Fruit fly (Drosophila melanogaster) whole organism, prepupa: ENCODE results near the gene CG31917.

Experiments
- Blimp-1 ChIP-seq: fragments of 200-800 bp; sonication (Bioruptor generic); optimal IDR thresholded peaks from 3 replicates; lab custom pipeline; 2017; ENCODE audit warnings: missing biosample characterization, missing genetic modification characterization, mild to moderate bottlenecking, moderate library complexity, missing genetic modification reagents
- CG10631 ChIP-seq: fragments of 200-800 bp; sonication (Bioruptor generic); optimal IDR thresholded peaks from 2 replicates; lab custom pipeline; 2016; ENCODE audit warnings: missing biosample characterization, missing genetic modification characterization
- CG10669 ChIP-seq: fragments of 200-800 bp; sonication (Bioruptor generic); optimal IDR thresholded peaks from 3 replicates; lab custom pipeline; 2018; ENCODE audit warnings: missing biosample characterization, mild to moderate bottlenecking, missing genetic modification characterization, moderate library complexity
- CG11762 ChIP-seq: fragments of 200-800 bp; sonication (Bioruptor generic); optimal IDR thresholded peaks from 3 replicates; lab custom pipeline; 2016; ENCODE audit warnings: missing biosample characterization, missing genetic modification characterization; ENCODE audit not compliant: insufficient read depth
- CG11902 ChIP-seq: fragments of 200-800 bp; sonication (Bioruptor generic); optimal IDR thresholded peaks from 3 replicates; lab custom pipeline; 2016; ENCODE audit warnings: missing biosample characterization, missing genetic modification characterization
- CG15336 ChIP-seq: fragments of 200-800 bp; sonication (Bioruptor generic); IDR thresholded peaks from 2 replicates; pipeline ENCODE4 v1.3.6; 2022; ENCODE audit warnings: missing biosample characterization, missing genetic modification characterization
- CG1621 ChIP-seq: fragments of 200-800 bp; sonication (Bioruptor generic); optimal IDR thresholded peaks from 3 replicates; lab custom pipeline; 2018; ENCODE audit warnings: missing biosample characterization, mild to moderate bottlenecking, missing genetic modification characterization
- CG16779 ChIP-seq: fragments of 200-800 bp; sonication (Bioruptor generic); optimal IDR thresholded peaks from 3 replicates; lab custom pipeline; 2017; ENCODE audit warnings: missing biosample characterization, mild to moderate bottlenecking, missing genetic modification characterization
- CG3032 ChIP-seq: fragments of 200-800 bp; optimal IDR thresholded peaks from 2 replicates; lab custom pipeline; 2019; ENCODE audit warnings: missing biosample characterization, mild to moderate bottlenecking, missing genetic modification characterization, moderate library complexity
- CG32006 ChIP-seq: fragments of 200-800 bp; sonication (Bioruptor generic); optimal IDR thresholded peaks from 3 replicates; lab custom pipeline; 2017; ENCODE audit warnings: missing biosample characterization, mild to moderate bottlenecking, missing genetic modification characterization
- CG34406 ChIP-seq: fragments of 200-800 bp; sonication (Bioruptor generic); optimal IDR thresholded peaks from 3 replicates; lab custom pipeline; 2016; ENCODE audit warnings: missing biosample characterization, missing genetic modification characterization
- CG4318 ChIP-seq: fragments of 200-800 bp; sonication (Bioruptor generic); optimal IDR thresholded peaks from 3 replicates; lab custom pipeline; 2017; ENCODE audit warnings: missing biosample characterization, mild to moderate bottlenecking, missing genetic modification characterization
- CG6163 ChIP-seq: fragments of 200-800 bp; sonication (Bioruptor generic); IDR thresholded peaks from 3 replicates; pipeline ENCODE4 v1.3.6; 2022; ENCODE audit warnings: missing biosample characterization, missing genetic modification characterization
- CG6854 ChIP-seq: fragments of 200-800 bp; sonication (Bioruptor generic); optimal IDR thresholded peaks from 2 replicates; lab custom pipeline; 2017; ENCODE audit warnings: missing biosample characterization, mild to moderate bottlenecking, missing genetic modification characterization
- CG7368 ChIP-seq: fragments of 200-800 bp; sonication (Bioruptor generic); optimal IDR thresholded peaks from 3 replicates; lab custom pipeline; 2016; ENCODE audit warnings: missing biosample characterization, missing genetic modification characterization
- CG8119 ChIP-seq: fragments of 200-800 bp; sonication (Bioruptor generic); IDR thresholded peaks from 3 replicates; pipeline ENCODE4 v1.3.6; 2022; ENCODE audit warnings: missing biosample characterization, missing genetic modification characterization
- CG8632 ChIP-seq: fragments of 200-800 bp; sonication (Bioruptor generic); optimal IDR thresholded peaks from 3 replicates; lab custom pipeline; 2016; ENCODE audit warnings: missing biosample characterization, missing genetic modification characterization
- Eip75B ChIP-seq: fragments of 200-800 bp; sonication (Bioruptor generic); optimal IDR thresholded peaks from 3 replicates; lab custom pipeline; 2016; ENCODE audit warnings: missing biosample characterization, missing genetic modification characterization
- Eip78C ChIP-seq: fragments of 200-800 bp; sonication (Bioruptor generic); peaks from one replicate; lab custom pipeline; 2016; ENCODE audit warnings: missing biosample characterization, missing genetic modification characterization
- Ets21C ChIP-seq: fragments of 200-800 bp; sonication (Bioruptor generic); optimal IDR thresholded peaks from 3 replicates; lab custom pipeline; 2016; ENCODE audit warnings: missing biosample characterization, missing genetic modification characterization
- Hr4 ChIP-seq: fragments of 200-800 bp; sonication (Bioruptor generic); optimal IDR thresholded peaks from 3 replicates; lab custom pipeline; 2016; ENCODE audit warnings: missing biosample characterization, missing genetic modification characterization
- Lpt ChIP-seq: fragments of 200-800 bp; sonication (Bioruptor generic); optimal IDR thresholded peaks from 3 replicates; lab custom pipeline; 2016; ENCODE audit warnings: missing biosample characterization, missing genetic modification characterization
- OdsH ChIP-seq: fragments of 200-800 bp; sonication (Bioruptor generic); optimal IDR thresholded peaks from 3 replicates; lab custom pipeline; 2016; ENCODE audit warnings: missing biosample characterization, missing genetic modification characterization
- Sox102F ChIP-seq: fragments of 200-800 bp; sonication (Bioruptor generic); optimal IDR thresholded peaks from 2 replicates; lab custom pipeline; 2016; ENCODE audit warnings: missing biosample characterization, mild to moderate bottlenecking, missing genetic modification characterization
- Sox14 ChIP-seq: fragments of 200-800 bp; sonication (Bioruptor generic); optimal IDR thresholded peaks from 3 replicates; lab custom pipeline; 2016; ENCODE audit warnings: missing biosample characterization, missing genetic modification characterization
- acj6 ChIP-seq: fragments of 200-800 bp; sonication (Bioruptor generic); optimal IDR thresholded peaks from 3 replicates; lab custom pipeline; 2016; ENCODE audit warnings: missing biosample characterization, missing genetic modification characterization
- dsx ChIP-seq: fragments of 200-800 bp; optimal IDR thresholded peaks from 3 replicates; lab custom pipeline; 2019; ENCODE audit warnings: missing biosample characterization, mild to moderate bottlenecking, missing genetic modification characterization, moderate library complexity; ENCODE audit not compliant: poor library complexity, severe bottlenecking
- esn ChIP-seq: fragments of 200-800 bp; sonication (Bioruptor generic); optimal IDR thresholded peaks from 2 replicates; lab custom pipeline; 2016; ENCODE audit warnings: missing biosample characterization, mild to moderate bottlenecking, missing genetic modification characterization, moderate library complexity
- fd59A ChIP-seq: fragments of 200-800 bp; sonication (Bioruptor generic); optimal IDR thresholded peaks from 2 replicates; lab custom pipeline; 2017; ENCODE audit warnings: missing biosample characterization, mild to moderate bottlenecking, missing genetic modification characterization, missing genetic modification reagents
- fd85E ChIP-seq: fragments of 200-800 bp; sonication (Bioruptor generic); optimal IDR thresholded peaks from 3 replicates; lab custom pipeline; 2016; ENCODE audit warnings: missing biosample characterization, missing genetic modification characterization
- fkh ChIP-seq: fragments of 200-800 bp; sonication (Bioruptor generic); optimal IDR thresholded peaks from 3 replicates; lab custom pipeline; 2017; ENCODE audit warnings: missing biosample characterization, mild to moderate bottlenecking, missing genetic modification characterization, moderate library complexity
- lz ChIP-seq: fragments of 200-800 bp; sonication (Bioruptor generic); optimal IDR thresholded peaks from 3 replicates; lab custom pipeline; 2016; ENCODE audit warnings: missing biosample characterization, missing genetic modification characterization
- net ChIP-seq: fragments of 200-800 bp; sonication (Bioruptor generic); optimal IDR thresholded peaks from 3 replicates; lab custom pipeline; 2016; ENCODE audit warnings: missing biosample characterization, missing genetic modification characterization
- spab ChIP-seq: fragments of 200-800 bp; sonication (Bioruptor generic); optimal IDR thresholded peaks from 2 replicates; lab custom pipeline; 2017; ENCODE audit warnings: missing biosample characterization, mild to moderate bottlenecking, missing genetic modification characterization, missing genetic modification reagents
- ss ChIP-seq, 2 experiments: fragments of 200-800 bp; sonication (Bioruptor generic); optimal IDR thresholded peaks; 2 replicates in 1 of 2; 3 replicates in 1 of 2; lab custom pipeline; 2017 to 2018; ENCODE audit warnings: mild to moderate bottlenecking in 2 of 2, missing biosample characterization in 2 of 2, missing genetic modification characterization in 2 of 2, moderate library complexity in 1 of 2
- svp ChIP-seq: fragments of 200-800 bp; sonication (Bioruptor generic); peaks from one replicate; lab custom pipeline; 2016; ENCODE audit warnings: missing biosample characterization, missing genetic modification characterization
- topi ChIP-seq: fragments of 200-800 bp; sonication (Bioruptor generic); optimal IDR thresholded peaks from 3 replicates; lab custom pipeline; 2016; ENCODE audit warnings: missing biosample characterization, missing genetic modification characterization
- vri ChIP-seq: fragments of 200-800 bp; sonication (Bioruptor generic); optimal IDR thresholded peaks from 3 replicates; lab custom pipeline; 2016; ENCODE audit warnings: missing biosample characterization, mild to moderate bottlenecking, missing genetic modification characterization

CG31917 gene

DNA sequence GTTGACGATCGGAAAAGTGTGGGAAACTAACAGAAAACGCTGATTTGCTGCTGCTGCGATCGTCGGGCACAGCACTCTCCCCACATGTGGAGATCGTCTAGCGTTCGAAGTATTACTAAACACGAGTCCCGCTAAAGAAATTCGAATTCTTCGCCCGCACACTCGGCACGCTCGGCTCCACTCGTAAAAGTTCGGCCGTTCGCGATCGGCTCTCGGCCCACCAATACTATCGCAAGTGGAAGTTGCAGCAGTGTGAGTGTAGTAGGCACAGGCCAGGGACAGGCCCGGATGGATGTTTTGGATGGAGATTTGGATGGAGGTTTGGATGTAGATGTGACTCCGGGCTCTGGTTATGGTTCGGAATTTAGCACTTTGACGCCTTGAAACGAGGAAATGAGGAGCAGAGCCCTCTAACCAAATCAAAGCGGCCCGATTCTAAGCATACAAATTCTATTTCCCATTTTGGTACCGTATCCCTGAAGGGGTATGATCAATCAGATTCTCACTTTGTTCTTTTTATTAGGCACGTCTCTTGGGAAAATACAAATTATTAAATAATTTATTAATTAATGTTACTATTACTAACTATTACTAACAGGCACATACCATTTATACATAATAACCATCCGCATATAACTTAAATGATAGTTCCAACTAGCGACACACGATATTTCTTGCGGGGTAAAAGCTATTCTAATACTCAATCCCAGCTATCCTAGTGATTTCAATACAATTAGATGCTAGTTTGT, 16.9 kb upstream of the CG31917 start:
- TF ChIP-seq CG32006 (GFP tag; lab: Kevin White, UChicago) (no peak), CG15336 (GFP tag; lab: Robert Waterston, UW) (no peak), CG3032 (tag; lab: Kevin White, UChicago) (no peak), net (GFP tag; lab: Kevin White, UChicago) (no peak), svp (GFP tag; lab: Kevin White, UChicago) (peak; percentile 39), CG11902 (GFP tag; lab: Kevin White, UChicago) (no peak)

DNA sequence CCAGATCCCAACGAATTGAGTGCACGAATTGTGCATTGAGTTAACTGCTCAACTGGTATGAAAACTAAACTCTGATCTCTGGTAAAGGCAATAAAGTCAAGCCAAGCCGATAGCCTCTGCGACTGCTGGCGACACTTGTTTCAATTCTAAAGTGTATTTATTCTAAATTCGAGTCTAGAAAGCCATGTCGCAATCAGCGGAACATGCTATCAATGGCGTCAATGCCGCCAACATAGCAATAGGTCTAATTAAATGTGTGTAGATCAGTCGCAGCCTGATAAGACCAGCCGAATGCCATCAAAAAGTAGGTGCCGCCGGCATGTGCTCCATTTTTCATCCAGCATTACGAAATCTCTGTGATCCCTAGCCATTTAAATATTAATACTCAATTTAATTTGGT, 14.9 kb upstream of the CG31917 start:
- no peak for TF ChIP-seq acj6 (GFP tag; lab: Kevin White, UChicago)
- TF ChIP-seq net (GFP tag; lab: Kevin White, UChicago) = no peak
- no peak for TF ChIP-seq ss (GFP tag; optimal IDR thresholded peaks at IDR 0.05; lab: Kevin White, UChicago)
- no peak for TF ChIP-seq CG4318 (GFP tag; lab: Kevin White, UChicago)
- no peak for TF ChIP-seq fkh (GFP tag; lab: Kevin White, UChicago)
- TF ChIP-seq CG10631 (GFP tag; lab: Kevin White, UChicago) = no peak
- no peak for TF ChIP-seq Hr4 (GFP tag; lab: Kevin White, UChicago)
- no peak for TF ChIP-seq CG7368 (GFP tag; lab: Kevin White, UChicago)
- no peak for TF ChIP-seq CG8119 (GFP tag; lab: Robert Waterston, UW)
- no peak for TF ChIP-seq lz
- no peak for TF ChIP-seq CG1621
- no peak for TF ChIP-seq esn (GFP tag; lab: Kevin White, UChicago)
- no peak for TF ChIP-seq dsx (GFP tag; lab: Kevin White, UChicago)
- no peak for TF ChIP-seq CG11762 (GFP tag; lab: Kevin White, UChicago)

DNA sequence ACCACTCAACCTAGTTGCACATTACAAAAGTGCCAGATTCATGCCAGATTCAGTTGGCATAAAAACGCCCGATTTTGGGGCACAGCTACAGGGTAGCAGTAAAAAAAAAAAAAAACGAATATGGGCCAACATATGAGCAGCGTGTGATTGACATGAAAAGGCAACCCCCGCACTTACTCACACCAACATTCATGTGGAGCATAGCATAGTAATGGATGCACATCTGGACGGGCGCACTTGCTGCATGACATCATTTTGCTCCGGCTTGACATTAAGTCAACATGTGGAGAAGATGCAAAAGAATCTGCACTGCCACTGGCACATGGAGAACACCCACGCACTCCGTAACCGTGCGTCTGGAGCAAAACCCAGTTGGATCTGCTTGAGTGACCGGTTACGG, 12.0 kb upstream of the CG31917 start:
- TF ChIP-seq Blimp-1 (GFP tag; lab: Kevin White, UChicago) (no peak), svp (GFP tag; lab: Kevin White, UChicago) (peak; percentile 22)

DNA sequence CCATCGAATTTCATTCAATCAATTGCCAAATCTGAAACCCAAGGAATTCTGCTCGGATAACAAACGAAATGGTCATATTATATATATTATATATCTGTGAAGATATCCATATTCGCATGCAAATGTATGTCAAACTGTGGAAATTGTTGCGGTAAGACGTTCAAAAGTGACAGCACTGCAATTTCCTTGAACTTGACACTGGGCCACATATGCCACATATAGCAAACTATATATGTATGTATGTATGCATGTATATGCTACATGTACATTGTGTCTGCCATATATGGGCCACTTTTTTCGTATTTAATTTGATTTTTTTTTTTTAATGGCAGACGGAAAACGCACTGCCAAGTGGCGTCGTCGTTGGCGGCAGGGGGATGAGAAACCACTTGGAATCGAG, 9.8 kb upstream of the CG31917 start:
- no peak for TF ChIP-seq CG8632 (GFP tag; lab: Kevin White, UChicago)
- TF ChIP-seq CG15336 (GFP tag; lab: Robert Waterston, UW) = no peak
- no peak for TF ChIP-seq fd59A (GFP tag; lab: Kevin White, UChicago)
- no peak for TF ChIP-seq CG10669 (GFP tag; lab: Kevin White, UChicago)
- no peak for TF ChIP-seq CG3032 (tag; lab: Kevin White, UChicago)
- no peak for TF ChIP-seq fd85E (GFP tag; lab: Kevin White, UChicago)
- no peak for TF ChIP-seq Lpt (GFP tag; lab: Kevin White, UChicago)
- no peak for TF ChIP-seq CG4318 (GFP tag; lab: Kevin White, UChicago)
- TF ChIP-seq CG6163 (GFP tag; lab: Robert Waterston, UW) = no peak
- TF ChIP-seq Eip75B (GFP tag; lab: Kevin White, UChicago) = no peak

DNA sequence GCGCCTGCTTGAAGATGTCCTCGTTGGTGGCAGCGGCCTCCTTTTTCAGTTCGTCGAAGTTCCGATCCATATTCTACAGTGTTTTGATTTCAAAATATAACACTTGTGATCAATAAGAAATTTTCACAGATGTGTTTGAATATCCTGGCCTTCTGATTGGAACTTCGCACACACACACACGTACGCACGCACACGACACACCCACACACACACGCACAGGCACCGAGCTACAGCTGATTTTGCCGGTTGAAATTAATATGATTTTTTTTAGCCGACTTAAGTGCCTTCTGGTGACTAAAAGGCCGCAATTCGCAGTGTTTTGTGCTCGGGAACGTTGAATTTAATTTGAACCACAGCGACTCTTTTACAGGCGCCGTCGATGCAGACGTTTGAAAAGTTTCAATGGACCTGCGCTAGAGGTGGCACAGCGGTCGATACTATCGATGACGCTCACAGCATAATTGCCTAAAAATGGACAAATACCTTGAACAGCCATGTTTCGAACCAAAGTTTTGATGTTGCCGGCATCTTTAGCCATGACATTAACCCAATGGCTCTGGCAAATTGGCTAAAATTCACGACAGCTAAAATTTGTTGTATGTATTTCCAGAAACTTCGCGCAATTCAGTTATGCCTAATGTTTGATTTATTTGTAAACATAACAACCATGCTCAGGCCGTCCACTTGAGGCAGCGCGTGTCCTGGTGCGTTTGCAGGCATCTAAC, 1.2 kb downstream of the CG31917 start, which contains the start of gene Rtnl1:
TSS of gene Rtnl1 (minus strand) at position 415 of the 725 bp plus-strand sequence.
- TF ChIP-seq Eip78C (GFP tag; lab: Kevin White, UChicago) = peak; percentile 79
- TF ChIP-seq Sox14 = peak; percentile 23
- TF ChIP-seq CG6854 = peak; percentile 54
- TF ChIP-seq CG34406 (GFP tag; lab: Kevin White, UChicago) = no peak
- no peak for TF ChIP-seq CG10669 (GFP tag; lab: Kevin White, UChicago)
- peak; percentile 1 for TF ChIP-seq CG16779 (tag; lab: Kevin White, UChicago)
- no peak for TF ChIP-seq net (GFP tag; lab: Kevin White, UChicago)
- TF ChIP-seq acj6 (GFP tag; lab: Kevin White, UChicago) = no peak
- TF ChIP-seq OdsH = no peak
- no peak for TF ChIP-seq spab (GFP tag; lab: Kevin White, UChicago)
- peak; percentile 12 for TF ChIP-seq topi (GFP tag; lab: Kevin White, UChicago)
- 0 out of 2 replicates have a peak, but pooled peaks have one; percentile 14 for TF ChIP-seq CG15336 (GFP tag; lab: Robert Waterston, UW)
- no peak for TF ChIP-seq Eip75B (GFP tag; lab: Kevin White, UChicago)
- no peak for TF ChIP-seq fd59A (GFP tag; lab: Kevin White, UChicago)
- TF ChIP-seq lz = peak; percentile 35
- peak; percentile 2 for TF ChIP-seq CG1621
- TF ChIP-seq fkh (GFP tag; lab: Kevin White, UChicago) = no peak
- TF ChIP-seq ss (GFP tag; optimal IDR thresholded peaks at IDR 0.05; lab: Kevin White, UChicago) = peak in 1 of 2 experiments; percentile 42
- TF ChIP-seq Sox102F (GFP tag; lab: Kevin White, UChicago) = no peak
- no peak for TF ChIP-seq CG10631 (GFP tag; lab: Kevin White, UChicago)
- peak; percentile 54 for TF ChIP-seq esn (GFP tag; lab: Kevin White, UChicago)
- peak; percentile 30 for TF ChIP-seq vri (GFP tag; lab: Kevin White, UChicago)
- TF ChIP-seq CG3032 (tag; lab: Kevin White, UChicago) = peak; percentile 17
- no peak for TF ChIP-seq Ets21C (GFP tag; lab: Kevin White, UChicago)
